Worm (Caenorhabditis elegans) whole organism, L4 larva: ENCODE measurements around the gene T13C2.3.
"Not testable (repeated sequence)": the region's sequence is repeated elsewhere in the genome, so short reads cannot be mapped to it uniquely, and the experiment has no call there.

ENCODE experiments used
- F10B5.3 ChIP-seq: sonication (generic microtip); optimal IDR thresholded peaks from 2 replicates; lab custom pipeline; 2016; ENCODE audit warnings: mild to moderate bottlenecking, missing genetic modification characterization, missing compliant biosample characterization
- F37D6.2 ChIP-seq: sonication (generic microtip); optimal IDR thresholded peaks from 2 replicates; lab custom pipeline; 2016; ENCODE audit warnings: mild to moderate bottlenecking, missing genetic modification characterization, missing compliant biosample characterization
- F44E2.7 ChIP-seq: fragments of 200-800 bp; sonication (Bioruptor generic); IDR thresholded peaks from 2 replicates; pipeline ENCODE4 v2.1.2; 2022; ENCODE audit warnings: missing genetic modification characterization, missing compliant biosample characterization
- R02D3.7 ChIP-seq: fragments of 150-350 bp; sonication (generic microtip); optimal IDR thresholded peaks from 3 replicates; lab custom pipeline; 2014; ENCODE audit warnings: missing biosample characterization, missing genetic modification characterization
- T20F7.1 ChIP-seq: fragments of 200-800 bp; sonication (Bioruptor generic); optimal IDR thresholded peaks from 2 replicates; lab custom pipeline; 2018; ENCODE audit warnings: mild to moderate bottlenecking, missing genetic modification characterization, missing compliant biosample characterization
- Y5F2A.4 ChIP-seq: fragments of 200-800 bp; sonication (Bioruptor generic); optimal IDR thresholded peaks from 2 replicates; lab custom pipeline; 2018; ENCODE audit warnings: mild to moderate bottlenecking, missing genetic modification characterization, missing compliant biosample characterization
- ZK337.2 ChIP-seq: fragments of 200-800 bp; sonication (Bioruptor generic); IDR thresholded peaks from 2 replicates; pipeline ENCODE4 v1.3.6; 2022; ENCODE audit warnings: missing genetic modification reagents, missing genetic modification characterization, missing compliant biosample characterization
- ZK546.5 ChIP-seq, 2 experiments: sonication (generic microtip); optimal IDR thresholded peaks; 2 replicates each; lab custom pipeline; 2017; ENCODE audit warnings: missing biosample characterization in 2 of 2, missing genetic modification characterization in 2 of 2
- aha-1 ChIP-seq: fragments of 150-350 bp; peaks from one replicate; lab custom pipeline; 2014; ENCODE audit warnings: missing biosample characterization, missing genetic modification characterization
- attf-4 ChIP-seq: sonication (generic microtip); optimal IDR thresholded peaks from 3 replicates; lab custom pipeline; 2017; ENCODE audit warnings: missing biosample characterization, missing genetic modification characterization
- ceh-20 ChIP-seq: fragments of 200-800 bp; sonication (Bioruptor generic); IDR thresholded peaks from 2 replicates; pipeline ENCODE4 v1.3.6; 2022; ENCODE audit warnings: missing genetic modification reagents, missing genetic modification characterization, missing compliant biosample characterization
- ceh-28 ChIP-seq: fragments of 150-350 bp; optimal IDR thresholded peaks from 2 replicates; lab custom pipeline; 2014; ENCODE audit warnings: missing biosample characterization, missing genetic modification reagents, missing genetic modification characterization
- cey-2 ChIP-seq: sonication (generic microtip); optimal IDR thresholded peaks from 3 replicates; lab custom pipeline; 2017; ENCODE audit warnings: missing genetic modification characterization, mild to moderate bottlenecking, missing compliant biosample characterization, antibody characterized with exemption, borderline replicate concordance; ENCODE audit not compliant: insufficient read depth
- dmd-8 ChIP-seq: fragments of 200-800 bp; sonication (Bioruptor generic); IDR thresholded peaks from 2 replicates; pipeline ENCODE4 v1.3.6; 2022; ENCODE audit warnings: missing genetic modification characterization, missing compliant biosample characterization
- dmd-9 ChIP-seq: fragments of 200-800 bp; sonication (Bioruptor generic); IDR thresholded peaks from 2 replicates; pipeline ENCODE4 v1.3.6; 2022; ENCODE audit warnings: missing genetic modification reagents, missing genetic modification characterization, missing compliant biosample characterization
- dpl-1 ChIP-seq: fragments of 150-350 bp; optimal IDR thresholded peaks from 2 replicates; lab custom pipeline; 2014; ENCODE audit warnings: missing biosample characterization, missing genetic modification reagents, missing genetic modification characterization
- dve-1 ChIP-seq: sonication (generic microtip); optimal IDR thresholded peaks from 2 replicates; lab custom pipeline; 2017; ENCODE audit warnings: antibody characterized with exemption, mild to moderate bottlenecking, missing genetic modification characterization, missing compliant biosample characterization; ENCODE audit not compliant: insufficient read depth
- egl-43 ChIP-seq: fragments of 200-800 bp; sonication (Bioruptor generic); IDR thresholded peaks from 2 replicates; pipeline ENCODE4 v1.3.6; 2022; ENCODE audit warnings: missing genetic modification reagents, missing genetic modification characterization, missing compliant biosample characterization
- gei-8 ChIP-seq: fragments of 200-800 bp; sonication (Bioruptor generic); optimal IDR thresholded peaks from 2 replicates; lab custom pipeline; 2018; ENCODE audit warnings: mild to moderate bottlenecking, missing genetic modification characterization, missing compliant biosample characterization
- hlh-11 ChIP-seq: fragments of 200-800 bp; sonication (Bioruptor generic); optimal IDR thresholded peaks from 2 replicates; lab custom pipeline; 2018; ENCODE audit warnings: mild to moderate bottlenecking, missing genetic modification characterization, missing compliant biosample characterization
- hlh-30 ChIP-seq: sonication (generic microtip); optimal IDR thresholded peaks from 2 replicates; lab custom pipeline; 2017; ENCODE audit warnings: antibody characterized with exemption, mild to moderate bottlenecking, missing genetic modification characterization, missing compliant biosample characterization; ENCODE audit not compliant: insufficient read depth
- hmg-1.1 ChIP-seq: fragments of 200-800 bp; sonication (Bioruptor generic); IDR thresholded peaks from 2 replicates; pipeline ENCODE4 v1.3.6; 2022; ENCODE audit warnings: missing genetic modification reagents, missing genetic modification characterization, missing compliant biosample characterization
- lin-1 ChIP-seq: fragments of 200-800 bp; sonication (Bioruptor generic); IDR thresholded peaks from 2 replicates; pipeline ENCODE4 v1.3.6; 2022; ENCODE audit warnings: missing genetic modification reagents, missing genetic modification characterization, missing compliant biosample characterization
- lin-29 ChIP-seq: fragments of 200-800 bp; sonication (Bioruptor generic); IDR thresholded peaks from 2 replicates; pipeline ENCODE4 v1.3.6; 2022; ENCODE audit warnings: missing genetic modification reagents, missing genetic modification characterization, missing compliant biosample characterization
- lin-38 ChIP-seq: fragments of 200-800 bp; sonication (Bioruptor generic); IDR thresholded peaks from 2 replicates; pipeline ENCODE4 v1.3.6; 2022; ENCODE audit warnings: missing genetic modification reagents, missing genetic modification characterization, missing compliant biosample characterization
- lin-39 ChIP-seq: fragments of 150-350 bp; optimal IDR thresholded peaks from 2 replicates; lab custom pipeline; 2014; ENCODE audit warnings: missing biosample characterization, missing genetic modification reagents, missing genetic modification characterization
- lsy-2 ChIP-seq, 2 experiments: fragments of 150-350 bp in 1 of 2; sonication (generic microtip) in 1 of 2; optimal IDR thresholded peaks; 2 replicates each; lab custom pipeline; 2014 to 2017; ENCODE audit warnings: missing biosample characterization in 2 of 2, missing genetic modification characterization in 2 of 2
- mdl-1 ChIP-seq, 2 experiments: fragments of 150-350 bp in 1 of 2; sonication (generic microtip) in 1 of 2; optimal IDR thresholded peaks; 2 replicates each; lab custom pipeline; 2014 to 2017; ENCODE audit warnings: missing biosample characterization in 2 of 2, missing genetic modification characterization in 2 of 2
- mdt-29 ChIP-seq: fragments of 200-800 bp; sonication (Bioruptor generic); IDR thresholded peaks from 2 replicates; pipeline ENCODE4 v1.3.6; 2022; ENCODE audit warnings: missing genetic modification reagents, missing genetic modification characterization, missing compliant biosample characterization
- mep-1 ChIP-seq: fragments of 150-350 bp; sonication (generic microtip); optimal IDR thresholded peaks from 3 replicates; lab custom pipeline; 2014; ENCODE audit warnings: missing biosample characterization, missing genetic modification characterization
- mes-2 ChIP-seq: sonication (generic microtip); optimal IDR thresholded peaks from 2 replicates; lab custom pipeline; 2016; ENCODE audit warnings: missing genotype, mild to moderate bottlenecking, missing genetic modification characterization, missing compliant biosample characterization; ENCODE audit not compliant: poor library complexity, severe bottlenecking
- mxl-3 ChIP-seq: fragments of 200-800 bp; sonication (Bioruptor generic); optimal IDR thresholded peaks from 2 replicates; lab custom pipeline; 2018; ENCODE audit warnings: mild to moderate bottlenecking, missing genetic modification characterization, missing compliant biosample characterization
- nhr-11 ChIP-seq: fragments of 150-350 bp; optimal IDR thresholded peaks from 2 replicates; lab custom pipeline; 2014; ENCODE audit warnings: missing biosample characterization, missing genetic modification characterization
- nhr-111 ChIP-seq: fragments of 200-800 bp; sonication (Bioruptor generic); optimal IDR thresholded peaks from 2 replicates; lab custom pipeline; 2018; ENCODE audit warnings: mild to moderate bottlenecking, missing genetic modification characterization, missing compliant biosample characterization
- nhr-237 ChIP-seq: sonication (generic microtip); optimal IDR thresholded peaks from 2 replicates; lab custom pipeline; 2017; ENCODE audit warnings: missing biosample characterization, missing genetic modification characterization
- nhr-25 ChIP-seq: sonication (generic microtip); optimal IDR thresholded peaks from 2 replicates; lab custom pipeline; 2017; ENCODE audit warnings: missing genetic modification characterization, mild to moderate bottlenecking, missing compliant biosample characterization, antibody characterized with exemption, moderate library complexity, borderline replicate concordance; ENCODE audit not compliant: insufficient read depth
- nhr-41 ChIP-seq: fragments of 200-800 bp; sonication (Bioruptor generic); IDR thresholded peaks from 2 replicates; pipeline ENCODE4 v1.3.6; 2022; ENCODE audit warnings: missing genetic modification reagents, missing genetic modification characterization, missing compliant biosample characterization
- nhr-77 ChIP-seq: fragments of 150-350 bp; optimal IDR thresholded peaks from 2 replicates; lab custom pipeline; 2014; ENCODE audit warnings: missing biosample characterization, missing genetic modification characterization
- rbr-2 ChIP-seq: sonication (generic microtip); optimal IDR thresholded peaks from 2 replicates; lab custom pipeline; 2016; ENCODE audit warnings: missing genotype, missing genetic modification characterization, missing compliant biosample characterization
- saeg-2 ChIP-seq: fragments of 200-800 bp; sonication (Bioruptor generic); IDR thresholded peaks from 2 replicates; pipeline ENCODE4 v1.3.6; 2022; ENCODE audit warnings: missing genetic modification reagents, missing genetic modification characterization, missing compliant biosample characterization
- sdz-12 ChIP-seq: fragments of 200-800 bp; sonication (Bioruptor generic); optimal IDR thresholded peaks from 2 replicates; lab custom pipeline; 2018; ENCODE audit warnings: mild to moderate bottlenecking, missing genetic modification characterization, missing compliant biosample characterization
- spr-1 ChIP-seq: sonication (generic microtip); optimal IDR thresholded peaks from 2 replicates; lab custom pipeline; 2016; ENCODE audit warnings: mild to moderate bottlenecking, missing genetic modification characterization, missing compliant biosample characterization
- unc-130 ChIP-seq: sonication (generic microtip); optimal IDR thresholded peaks from 2 replicates; lab custom pipeline; 2016; ENCODE audit warnings: missing genetic modification reagents, missing genetic modification characterization, missing compliant biosample characterization
- zfp-2 ChIP-seq: sonication (generic microtip); optimal IDR thresholded peaks from 2 replicates; lab custom pipeline; 2016; ENCODE audit warnings: mild to moderate bottlenecking, missing genetic modification characterization, missing compliant biosample characterization
- zfp-3 ChIP-seq: fragments of 200-800 bp; sonication (Bioruptor generic); conservative IDR thresholded peaks from 2 replicates; pipeline ENCODE4 v1.3.6; 2022; ENCODE audit warnings: missing genetic modification reagents, missing genetic modification characterization, missing compliant biosample characterization
- zip-2 ChIP-seq: fragments of 150-350 bp; optimal IDR thresholded peaks from 2 replicates; lab custom pipeline; 2014; ENCODE audit warnings: missing biosample characterization, missing genetic modification characterization
- ztf-7 ChIP-seq: fragments of 150-350 bp; optimal IDR thresholded peaks from 2 replicates; lab custom pipeline; 2014; ENCODE audit warnings: missing biosample characterization, missing genetic modification characterization

Gene T13C2.3

ce11 chrII:6775076-6775475 lies 14.0 kb upstream of the T13C2.3 start, which contains the start of gene agr-1:
TSS of gene agr-1 (minus strand) at chrII:6775176.
- TF ChIP-seq lin-1 (GFP tag; lab: Robert Waterston, UW); mep-1 (tag; lab: Kevin White, UChicago); rbr-2 (tag; lab: Kevin White, UChicago): not testable (repeated sequence)
- TF ChIP-seq, all 104 proteins: peak for 0; not testable (repeated sequence) for 104

- TF ChIP-seq ceh-20 (GFP tag; lab: Robert Waterston, UW) (no peak), mxl-3 (GFP tag; lab: Kevin White, UChicago) (no peak), saeg-2 (GFP tag; lab: Robert Waterston, UW) (no peak), F44E2.7 (GFP tag; lab: Robert Waterston, UW) (no peak), F10B5.3 (tag; lab: Kevin White, UChicago) (no peak), nhr-11 (no peak), dve-1 (tag; lab: Kevin White, UChicago) (peak; percentile 39), hlh-30 (tag; lab: Kevin White, UChicago) (peak; percentile 51), lin-38 (GFP tag; lab: Robert Waterston, UW) (no peak), unc-130 (GFP tag; lab: Kevin White, UChicago) (peak; percentile 75), aha-1 (peak; percentile 5), cey-2 (no peak), lin-39 (no peak), mdl-1 (tag; optimal IDR thresholded peaks at IDR 0.05; lab: Kevin White, UChicago) (peak in 1 of 2 experiments; percentile 32), dmd-8 (GFP tag; lab: Robert Waterston, UW) (no peak), dmd-9 (GFP tag; lab: Robert Waterston, UW) (no peak), nhr-41 (GFP tag; lab: Robert Waterston, UW) (no peak), R02D3.7 (tag; lab: Kevin White, UChicago) (no peak), mdt-29 (GFP tag; lab: Robert Waterston, UW) (no peak), Y5F2A.4 (no peak), spr-1 (tag; lab: Kevin White, UChicago) (peak; percentile 42), T20F7.1 (GFP tag; lab: Kevin White, UChicago) (peak; percentile 60), ZK337.2 (peak; percentile 43; the same call in 1 of the 2 replicates), nhr-111 (GFP tag; lab: Kevin White, UChicago) (no peak), zfp-2 (no peak), lsy-2 (tag; optimal IDR thresholded peaks at IDR 0.05; lab: Kevin White, UChicago) (peak in 1 of 2 experiments; percentile 84), ceh-28 (tag; lab: Kevin White, UChicago) (no peak), nhr-237 (tag; lab: Kevin White, UChicago) (no peak), hmg-1.1 (GFP tag; lab: Robert Waterston, UW) (0 out of 2 replicates have a peak, but pooled peaks have one; percentile 34), mes-2 (peak; percentile 98), ztf-7 (tag; lab: Kevin White, UChicago) (no peak), nhr-25 (no peak), sdz-12 (GFP tag; lab: Kevin White, UChicago) (no peak), nhr-77 (tag; lab: Kevin White, UChicago) (no peak), egl-43 (GFP tag; lab: Robert Waterston, UW) (no peak), hlh-11 (tag; lab: Kevin White, UChicago) (peak; percentile 6), attf-4 (tag; lab: Kevin White, UChicago) (no peak), gei-8 (GFP tag; lab: Kevin White, UChicago) (no peak), dpl-1 (GFP tag; lab: Kevin White, UChicago) (peak; percentile 88), zfp-3 (no peak), zip-2 (tag; lab: Kevin White, UChicago) (no peak), mep-1 (tag; lab: Kevin White, UChicago) (peak; percentile 65), ZK546.5 (tag; optimal IDR thresholded peaks at IDR 0.05; lab: Kevin White, UChicago) (no peak), F37D6.2 (tag; lab: Kevin White, UChicago) (no peak), lin-29 (GFP tag; lab: Robert Waterston, UW) (no peak)
Measured at ce11 chrII:6776418-6777034, 12.5 kb upstream of the T13C2.3 start, which contains the start of gene ssup-72. TSS of gene ssup-72 (plus strand) at chrII:6776598.
